Worm (Caenorhabditis elegans) whole organism, midembryonic: Measurements from ENCODE around the gene rps-27.

ENCODE experiments used
- T22C8.4 ChIP-seq: fragments of 200-800 bp; sonication (Bioruptor generic); IDR thresholded peaks from 2 replicates; pipeline ENCODE4 v1.3.6; 2022; ENCODE audit warnings: missing genetic modification characterization, missing compliant biosample characterization
- cog-1 ChIP-seq: sonication (generic microtip); optimal IDR thresholded peaks from 2 replicates; lab custom pipeline; 2016; ENCODE audit warnings: missing genetic modification characterization, missing compliant biosample characterization
- flt-1 ChIP-seq: fragments of 200-800 bp; sonication (Bioruptor generic); IDR thresholded peaks from 2 replicates; pipeline ENCODE4 v1.3.6; 2022; ENCODE audit warnings: missing genetic modification characterization, missing compliant biosample characterization
- klf-2 ChIP-seq: fragments of 200-800 bp; sonication (Bioruptor generic); conservative IDR thresholded peaks from 2 replicates; pipeline ENCODE4 v1.3.6; 2022; ENCODE audit warnings: missing genetic modification reagents, missing genetic modification characterization, missing compliant biosample characterization
- med-1 ChIP-seq: sonication (generic microtip); optimal IDR thresholded peaks from 2 replicates; lab custom pipeline; 2017; ENCODE audit warnings: missing genetic modification characterization, mild to moderate bottlenecking, missing compliant biosample characterization, antibody characterized with exemption, missing genetic modification reagents; ENCODE audit not compliant: insufficient read depth
- ref-1 ChIP-seq: fragments of 200-800 bp; sonication (Bioruptor generic); conservative IDR thresholded peaks from 2 replicates; pipeline ENCODE4 v1.3.6; 2022; ENCODE audit warnings: missing genetic modification reagents, missing genetic modification characterization, missing compliant biosample characterization
- tab-1 ChIP-seq: fragments of 200-800 bp; sonication (Bioruptor generic); IDR thresholded peaks from 2 replicates; pipeline ENCODE4 v1.3.6; 2022; ENCODE audit warnings: missing genetic modification characterization, missing compliant biosample characterization
- ztf-23 ChIP-seq: fragments of 200-800 bp; sonication (Bioruptor generic); IDR thresholded peaks from 2 replicates; pipeline ENCODE4 v1.3.6; 2022; ENCODE audit warnings: missing genetic modification reagents, missing genetic modification characterization, missing compliant biosample characterization
- ztf-29 ChIP-seq: fragments of 200-800 bp; sonication (Bioruptor generic); IDR thresholded peaks from 2 replicates; pipeline ENCODE4 v1.3.6; 2022; ENCODE audit warnings: missing genetic modification reagents, missing genetic modification characterization, missing compliant biosample characterization

The rps-27 gene

ce11 chrV:103977-104376 lies at the start of gene rps-27:
rps-27 (minus strand) TSS chrV:104077.
- TF ChIP-seq flt-1 = no peak
- TF ChIP-seq ztf-29 (GFP tag; lab: Robert Waterston, UW) = no peak
- no peak for TF ChIP-seq klf-2 (GFP tag; lab: Robert Waterston, UW)
- TF ChIP-seq T22C8.4 (GFP tag; lab: Robert Waterston, UW) = no peak
- TF ChIP-seq ref-1 (GFP tag; lab: Robert Waterston, UW) = no peak
- TF ChIP-seq tab-1 (GFP tag; lab: Robert Waterston, UW) = no peak
- no peak for TF ChIP-seq med-1 (GFP tag; lab: Kevin White, UChicago)
- no peak for TF ChIP-seq cog-1 (tag; lab: Kevin White, UChicago)

- no peak for TF ChIP-seq ztf-23 (GFP tag; lab: Robert Waterston, UW)
- TF ChIP-seq flt-1 = 0 out of 2 replicates have a peak, but pooled peaks have one; percentile 41
Observed at ce11 chrV:152156-152555, 48.3 kb upstream of the rps-27 start.

ce11 chrV:151310-151709 lies 47.4 kb upstream of the rps-27 start, which contains the start of gene W03F9.4:
W03F9.4 (minus strand) TSS chrV:151388.
- TF ChIP-seq tab-1 (GFP tag; lab: Robert Waterston, UW) (no peak), med-1 (GFP tag; lab: Kevin White, UChicago) (no peak), ref-1 (GFP tag; lab: Robert Waterston, UW) (no peak), T22C8.4 (GFP tag; lab: Robert Waterston, UW) (no peak), ztf-29 (GFP tag; lab: Robert Waterston, UW) (no peak), flt-1 (no peak), klf-2 (GFP tag; lab: Robert Waterston, UW) (no peak), ztf-23 (GFP tag; lab: Robert Waterston, UW) (no peak), cog-1 (tag; lab: Kevin White, UChicago) (no peak)

- TF ChIP-seq ztf-29 (GFP tag; lab: Robert Waterston, UW) = no peak
- TF ChIP-seq tab-1 (GFP tag; lab: Robert Waterston, UW) = no peak
Observed at ce11 chrV:150059-150458, 46.2 kb upstream of the rps-27 start.

ce11 chrV:145694-146093 lies 41.8 kb upstream of the rps-27 start:
- TF ChIP-seq med-1 (GFP tag; lab: Kevin White, UChicago) (no peak), ztf-29 (GFP tag; lab: Robert Waterston, UW) (no peak), flt-1 (no peak), klf-2 (GFP tag; lab: Robert Waterston, UW) (no peak), T22C8.4 (GFP tag; lab: Robert Waterston, UW) (no peak), tab-1 (GFP tag; lab: Robert Waterston, UW) (no peak), cog-1 (tag; lab: Kevin White, UChicago) (no peak), ztf-23 (GFP tag; lab: Robert Waterston, UW) (no peak)

- no peak for TF ChIP-seq ztf-23 (GFP tag; lab: Robert Waterston, UW)
- no peak for TF ChIP-seq klf-2 (GFP tag; lab: Robert Waterston, UW)
- TF ChIP-seq flt-1 = no peak
- TF ChIP-seq T22C8.4 (GFP tag; lab: Robert Waterston, UW) = no peak
- no peak for TF ChIP-seq cog-1 (tag; lab: Kevin White, UChicago)
- TF ChIP-seq ref-1 (GFP tag; lab: Robert Waterston, UW) = no peak
- TF ChIP-seq tab-1 (GFP tag; lab: Robert Waterston, UW) = no peak
- no peak for TF ChIP-seq ztf-29 (GFP tag; lab: Robert Waterston, UW)
- no peak for TF ChIP-seq med-1 (GFP tag; lab: Kevin White, UChicago)
Observed at ce11 chrV:144794-145193, 40.9 kb upstream of the rps-27 start, which contains the start of gene srh-82. srh-82 (plus strand) TSS chrV:145094.

- TF ChIP-seq cog-1 (tag; lab: Kevin White, UChicago) (no peak), T22C8.4 (GFP tag; lab: Robert Waterston, UW) (no peak), tab-1 (GFP tag; lab: Robert Waterston, UW) (no peak), ztf-29 (GFP tag; lab: Robert Waterston, UW) (no peak), klf-2 (GFP tag; lab: Robert Waterston, UW) (no peak), ztf-23 (GFP tag; lab: Robert Waterston, UW) (no peak), med-1 (GFP tag; lab: Kevin White, UChicago) (no peak), flt-1 (no peak), ref-1 (GFP tag; lab: Robert Waterston, UW) (no peak)
Observed at ce11 chrV:141257-141656, 37.4 kb upstream of the rps-27 start, which contains the start of gene W03F9.11. W03F9.11 (minus strand) TSS chrV:141357.

- TF ChIP-seq ref-1 (GFP tag; lab: Robert Waterston, UW) = no peak
- TF ChIP-seq klf-2 (GFP tag; lab: Robert Waterston, UW) = no peak
- TF ChIP-seq cog-1 (tag; lab: Kevin White, UChicago) = no peak
- TF ChIP-seq tab-1 (GFP tag; lab: Robert Waterston, UW) = no peak
- no peak for TF ChIP-seq flt-1
- no peak for TF ChIP-seq ztf-23 (GFP tag; lab: Robert Waterston, UW)
- no peak for TF ChIP-seq ztf-29 (GFP tag; lab: Robert Waterston, UW)
- TF ChIP-seq T22C8.4 (GFP tag; lab: Robert Waterston, UW) = no peak
- no peak for TF ChIP-seq med-1 (GFP tag; lab: Kevin White, UChicago)
Observed at ce11 chrV:138592-138991, 34.7 kb upstream of the rps-27 start, which contains the start of gene W03F9.9. W03F9.9 (plus strand) TSS chrV:138892.

- TF ChIP-seq ref-1 (GFP tag; lab: Robert Waterston, UW) (no peak), ztf-23 (GFP tag; lab: Robert Waterston, UW) (no peak), klf-2 (GFP tag; lab: Robert Waterston, UW) (no peak), med-1 (GFP tag; lab: Kevin White, UChicago) (no peak), tab-1 (GFP tag; lab: Robert Waterston, UW) (no peak), T22C8.4 (GFP tag; lab: Robert Waterston, UW) (no peak), ztf-29 (GFP tag; lab: Robert Waterston, UW) (no peak), flt-1 (no peak), cog-1 (tag; lab: Kevin White, UChicago) (no peak)
Observed at ce11 chrV:137667-138066, 33.8 kb upstream of the rps-27 start.
